Worm (Caenorhabditis elegans): Measurements from ENCODE around the gene K07H8.12.

DNA sequence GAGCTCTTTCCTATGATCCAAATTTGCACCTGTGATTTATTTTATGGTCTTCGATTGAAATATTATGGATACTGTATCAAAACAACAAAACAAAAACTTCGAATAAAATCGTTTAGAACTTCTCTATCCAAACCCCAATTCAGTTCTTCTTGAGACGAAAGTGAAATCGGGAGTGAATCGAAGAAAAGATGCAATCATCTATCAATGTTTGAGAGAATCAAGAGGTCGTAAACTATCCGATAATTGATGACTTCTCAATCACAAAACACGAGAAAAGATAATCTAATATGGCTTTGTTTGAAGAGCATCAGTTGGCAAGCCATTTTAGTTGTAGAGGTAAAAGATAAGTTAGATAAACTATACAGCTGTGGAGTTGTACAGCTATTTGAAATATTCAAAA, 41.3 kb upstream of the K07H8.12 start:
- TF ChIP-seq daf-12 (tag; optimal IDR thresholded peaks at IDR 0.05) (no peak), gei-8 (GFP tag; optimal IDR thresholded peaks at IDR 0.05) (no peak), ztf-11 (tag; optimal IDR thresholded peaks at IDR 0.05) (no peak), fkh-10 (GFP tag; optimal IDR thresholded peaks at IDR 0.05) (no peak), unc-130 (GFP tag; optimal IDR thresholded peaks at IDR 0.05) (no peak), unc-39 (tag; optimal IDR thresholded peaks at IDR 0.05) (no peak)

All from whole organism, L4 larva.